Worm (Caenorhabditis elegans) whole organism, early embryonic: ENCODE measurements around the gene lgc-56.

ENCODE experiments used
- B0310.2 ChIP-seq: sonication (generic microtip); optimal IDR thresholded peaks from 2 replicates; lab custom pipeline; 2016; ENCODE audit warnings: mild to moderate bottlenecking, missing genetic modification characterization, missing compliant biosample characterization
- hmbx-1 ChIP-seq: sonication (generic microtip); optimal IDR thresholded peaks from 2 replicates; lab custom pipeline; 2016; ENCODE audit warnings: mild to moderate bottlenecking, missing genetic modification characterization, missing compliant biosample characterization
- tbx-37 ChIP-seq: fragments of 200-800 bp; sonication (Bioruptor generic); conservative IDR thresholded peaks from 2 replicates; pipeline ENCODE4 v1.3.6; 2022; ENCODE audit warnings: missing genetic modification reagents, missing genetic modification characterization, missing compliant biosample characterization

DNA sequence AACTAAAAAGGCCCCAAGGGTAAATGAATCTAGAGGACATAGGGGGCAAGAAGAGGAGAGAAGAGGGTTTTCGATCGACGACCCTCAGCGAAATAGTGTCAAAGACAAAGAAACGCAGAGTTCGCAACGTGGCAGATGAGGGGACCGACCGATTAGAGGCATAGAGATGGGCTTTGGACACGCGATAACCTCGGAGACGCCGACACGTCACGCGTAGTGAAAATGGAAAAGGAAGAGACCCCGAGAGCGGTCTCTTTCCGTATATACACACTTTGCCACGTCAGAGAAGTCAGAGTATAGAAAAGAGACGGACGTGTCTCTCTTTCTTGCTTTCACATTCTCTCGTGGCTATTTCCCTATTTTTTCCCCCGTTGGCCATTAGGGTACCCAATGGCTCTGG, 51.3 kb downstream of the lgc-56 start:
- TF ChIP-seq tbx-37 (GFP tag; lab: Robert Waterston, UW) (no peak), hmbx-1 (tag; lab: Kevin White, UChicago) (no peak), B0310.2 (tag; lab: Kevin White, UChicago) (no peak)
